Fruit fly (Drosophila melanogaster) whole organism, adult: Measurements from ENCODE around the gene atl.

Experiments
- CG11617 ChIP-seq: fragments of 200-800 bp; sonication (Bioruptor generic); optimal IDR thresholded peaks from 2 replicates; lab custom pipeline; 2017; ENCODE audit warnings: mild to moderate bottlenecking, missing biosample characterization, missing genetic modification reagents, missing genetic modification characterization
- CG12768 ChIP-seq: fragments of 200-800 bp; sonication (Bioruptor generic); optimal IDR thresholded peaks from 2 replicates; lab custom pipeline; 2017; ENCODE audit warnings: missing biosample characterization, missing genetic modification characterization, mild to moderate bottlenecking, moderate library complexity, missing genetic modification reagents
- CG14711 ChIP-seq: fragments of 200-800 bp; sonication (Bioruptor generic); optimal IDR thresholded peaks from 2 replicates; lab custom pipeline; 2018; ENCODE audit warnings: missing biosample characterization, mild to moderate bottlenecking, missing genetic modification characterization, moderate library complexity
- CG1620 ChIP-seq: fragments of 200-800 bp; sonication (Bioruptor generic); optimal IDR thresholded peaks from 2 replicates; lab custom pipeline; 2016; ENCODE audit warnings: missing biosample characterization, missing genetic modification characterization
- CG33017 ChIP-seq: fragments of 200-800 bp; sonication (Bioruptor generic); optimal IDR thresholded peaks from 2 replicates; lab custom pipeline; 2018; ENCODE audit warnings: missing biosample characterization, mild to moderate bottlenecking, missing genetic modification characterization, moderate library complexity
- CG5204 ChIP-seq: fragments of 200-800 bp; sonication (Bioruptor generic); optimal IDR thresholded peaks from 2 replicates; lab custom pipeline; 2016; ENCODE audit warnings: missing biosample characterization, missing genetic modification characterization
- CG7045 ChIP-seq: fragments of 200-800 bp; sonication (Bioruptor generic); optimal IDR thresholded peaks from 2 replicates; lab custom pipeline; 2017; ENCODE audit warnings: missing biosample characterization, mild to moderate bottlenecking, missing genetic modification characterization
- CG7101 ChIP-seq: fragments of 200-800 bp; sonication (Bioruptor generic); optimal IDR thresholded peaks from 2 replicates; lab custom pipeline; 2018; ENCODE audit warnings: missing biosample characterization, mild to moderate bottlenecking, missing genetic modification characterization, moderate library complexity
- Clk ChIP-seq: fragments of 200-800 bp; sonication (Bioruptor generic); optimal IDR thresholded peaks from 2 replicates; lab custom pipeline; 2017; ENCODE audit warnings: missing biosample characterization, missing genetic modification characterization
- Crg-1 ChIP-seq: fragments of 200-800 bp; sonication (Bioruptor generic); optimal IDR thresholded peaks from 2 replicates; lab custom pipeline; 2016; ENCODE audit warnings: missing biosample characterization, missing genetic modification characterization
- Hr96 ChIP-seq: fragments of 200-800 bp; sonication (Bioruptor generic); optimal IDR thresholded peaks from 2 replicates; lab custom pipeline; 2016; ENCODE audit warnings: missing biosample characterization, missing genetic modification characterization
- Mnt ChIP-seq: fragments of 200-800 bp; sonication (Bioruptor generic); optimal IDR thresholded peaks from 2 replicates; lab custom pipeline; 2016; ENCODE audit warnings: missing biosample characterization, mild to moderate bottlenecking, missing genetic modification characterization
- bab1 ChIP-seq: fragments of 200-800 bp; sonication (Bioruptor generic); optimal IDR thresholded peaks from 3 replicates; lab custom pipeline; 2019; ENCODE audit warnings: missing biosample characterization, mild to moderate bottlenecking, missing genetic modification characterization, moderate library complexity
- cic ChIP-seq: fragments of 200-800 bp; sonication (Bioruptor generic); optimal IDR thresholded peaks from 2 replicates; lab custom pipeline; 2017; ENCODE audit warnings: missing biosample characterization, mild to moderate bottlenecking, missing genetic modification characterization, moderate library complexity
- cnc ChIP-seq, 2 experiments: fragments of >200 bp; optimal IDR thresholded peaks; 2 replicates each; lab custom pipeline; 2017
- kay ChIP-seq: fragments of 200-800 bp; sonication (Bioruptor generic); peaks from one replicate; lab custom pipeline; 2016; ENCODE audit warnings: missing biosample characterization, missing genetic modification characterization, borderline replicate concordance
- ovo ChIP-seq: fragments of 200-800 bp; sonication (Bioruptor generic); optimal IDR thresholded peaks from 2 replicates; lab custom pipeline; 2016; ENCODE audit warnings: missing biosample characterization, missing genetic modification characterization
- pad ChIP-seq: fragments of 200-800 bp; sonication (Bioruptor generic); optimal IDR thresholded peaks from 3 replicates; lab custom pipeline; 2017; ENCODE audit warnings: missing biosample characterization, missing genetic modification characterization, mild to moderate bottlenecking, moderate library complexity, missing genetic modification reagents
- tj ChIP-seq: fragments of 200-800 bp; sonication (Bioruptor generic); optimal IDR thresholded peaks from 3 replicates; lab custom pipeline; 2017; ENCODE audit warnings: missing biosample characterization, mild to moderate bottlenecking, missing genetic modification characterization, moderate library complexity
- toe ChIP-seq: fragments of 200-800 bp; sonication (Bioruptor generic); optimal IDR thresholded peaks from 2 replicates; lab custom pipeline; 2016; ENCODE audit warnings: missing biosample characterization, missing genetic modification characterization

The atl gene

dm6 chr3R:24662412-24662796 lies 36.9 kb downstream of the atl start, which contains the start of gene slo:
TSS of gene slo (plus strand) at chr3R:24662491.
- no peak for TF ChIP-seq cic (GFP tag; lab: Kevin White, UChicago)
- no peak for TF ChIP-seq CG14711 (tag; lab: Kevin White, UChicago)
- no peak for TF ChIP-seq Clk (GFP tag; lab: Kevin White, UChicago)
- TF ChIP-seq Crg-1 (GFP tag; lab: Kevin White, UChicago), result no peak
- TF ChIP-seq pad (GFP tag; lab: Kevin White, UChicago), result no peak
- no peak for TF ChIP-seq Hr96 (GFP tag; lab: Kevin White, UChicago)
- TF ChIP-seq CG7101 (tag; lab: Kevin White, UChicago), result no peak
- TF ChIP-seq bab1, result no peak
- TF ChIP-seq CG1620 (GFP tag; lab: Kevin White, UChicago), result no peak
- no peak for TF ChIP-seq CG5204
- no peak for TF ChIP-seq Mnt (GFP tag; lab: Kevin White, UChicago)
- no peak for TF ChIP-seq CG12768 (GFP tag; lab: Kevin White, UChicago)
- TF ChIP-seq cnc (optimal IDR thresholded peaks at IDR 0.05; lab: Kevin White, UChicago), result no peak
- no peak for TF ChIP-seq kay (GFP tag; lab: Kevin White, UChicago)
- no peak for TF ChIP-seq CG7045
- no peak for TF ChIP-seq ovo
- no peak for TF ChIP-seq CG33017 (tag; lab: Kevin White, UChicago)

DNA sequence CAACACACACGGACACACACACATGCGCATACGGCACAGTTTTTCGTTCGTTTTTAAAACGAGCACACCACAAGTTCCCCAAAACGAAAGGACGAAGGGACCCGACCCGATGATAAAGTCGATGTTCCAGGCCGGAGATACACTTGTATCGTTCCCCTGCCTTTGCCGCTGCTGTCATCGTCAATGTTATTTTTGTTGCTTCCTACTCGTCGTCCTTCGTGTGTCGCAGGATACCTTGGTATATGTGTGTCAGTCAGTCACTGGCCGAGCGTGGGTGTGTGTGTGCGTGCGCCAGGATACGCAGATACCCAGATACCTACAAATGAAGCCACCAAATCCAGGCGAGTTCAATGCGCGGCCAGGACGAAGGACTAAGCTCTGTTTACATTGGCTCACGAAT lies 37.6 kb downstream of the atl start:
- no peak for TF ChIP-seq pad (GFP tag; lab: Kevin White, UChicago)
- no peak for TF ChIP-seq ovo
- TF ChIP-seq Mnt (GFP tag; lab: Kevin White, UChicago), result no peak
- TF ChIP-seq Hr96 (GFP tag; lab: Kevin White, UChicago), result no peak
- TF ChIP-seq CG33017 (tag; lab: Kevin White, UChicago), result no peak
- TF ChIP-seq Clk (GFP tag; lab: Kevin White, UChicago), result no peak
- TF ChIP-seq tj, result no peak
- TF ChIP-seq kay (GFP tag; lab: Kevin White, UChicago), result no peak
- TF ChIP-seq CG7101 (tag; lab: Kevin White, UChicago), result no peak
- no peak for TF ChIP-seq CG1620 (GFP tag; lab: Kevin White, UChicago)
- no peak for TF ChIP-seq CG12768 (GFP tag; lab: Kevin White, UChicago)
- no peak for TF ChIP-seq CG11617 (GFP tag; lab: Kevin White, UChicago)
- no peak for TF ChIP-seq CG7045
- no peak for TF ChIP-seq toe (GFP tag; lab: Kevin White, UChicago)
- TF ChIP-seq cnc (optimal IDR thresholded peaks at IDR 0.05; lab: Kevin White, UChicago), result no peak
- no peak for TF ChIP-seq bab1
- TF ChIP-seq CG5204, result no peak
- TF ChIP-seq cic (GFP tag; lab: Kevin White, UChicago), result no peak

- TF ChIP-seq cic (GFP tag; lab: Kevin White, UChicago) (no peak), CG14711 (tag; lab: Kevin White, UChicago) (no peak), CG11617 (GFP tag; lab: Kevin White, UChicago) (no peak), Crg-1 (GFP tag; lab: Kevin White, UChicago) (no peak), Hr96 (GFP tag; lab: Kevin White, UChicago) (no peak), CG1620 (GFP tag; lab: Kevin White, UChicago) (no peak), CG7101 (tag; lab: Kevin White, UChicago) (no peak), bab1 (no peak), CG33017 (tag; lab: Kevin White, UChicago) (no peak), cnc (optimal IDR thresholded peaks at IDR 0.05; lab: Kevin White, UChicago) (no peak), CG5204 (no peak), Clk (GFP tag; lab: Kevin White, UChicago) (no peak)
These were observed 42.2 kb downstream of the atl start for dm6 chr3R:24667538-24668207.

- TF ChIP-seq Crg-1 (GFP tag; lab: Kevin White, UChicago) (no peak), CG33017 (tag; lab: Kevin White, UChicago) (no peak), Mnt (GFP tag; lab: Kevin White, UChicago) (no peak)
These were observed 46.2 kb downstream of the atl start for dm6 chr3R:24671662-24672061.
